Worm (Caenorhabditis elegans): ENCODE results near the gene F46C8.8.

DNA sequence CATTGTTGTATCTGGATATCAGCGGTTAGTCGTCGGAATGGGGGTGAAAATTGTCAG lies 19.2 kb upstream of the F46C8.8 start, which contains the start of the genes unc-98 and F08C6.18:
- TF ChIP-seq hmg-1.2 (GFP tag; IDR thresholded peaks at IDR 0.05) (no peak), F57A8.1 (GFP tag; optimal IDR thresholded peaks at IDR 0.05) (no peak), egrh-3 (GFP tag; IDR thresholded peaks at IDR 0.05) (no peak), pha-4 (tag; optimal IDR thresholded peaks at IDR 0.05) (no peak), ztf-18 (tag; optimal IDR thresholded peaks at IDR 0.05) (no peak), Y79H2A.3 (GFP tag; conservative IDR thresholded peaks at IDR 0.05) (no peak), bed-2 (GFP tag; IDR thresholded peaks at IDR 0.05) (no peak), ztf-25 (GFP tag; IDR thresholded peaks at IDR 0.05) (no peak), ets-4 (GFP tag; optimal IDR thresholded peaks at IDR 0.05) (no peak)

All from whole organism, young adult.